Fruit fly (Drosophila melanogaster) whole organism, embryonic: ENCODE results near the gene Mondo.

ENCODE experiments used
- Abd-B ChIP-seq: fragments of 200-800 bp; sonication (Bioruptor generic); optimal IDR thresholded peaks from 2 replicates; lab custom pipeline; 2018; ENCODE audit warnings: missing biosample characterization, mild to moderate bottlenecking, missing genetic modification characterization, moderate library complexity
- Bdp1 ChIP-seq: fragments of 200-800 bp; sonication (Bioruptor generic); optimal IDR thresholded peaks from 3 replicates; lab custom pipeline; 2016; ENCODE audit warnings: missing biosample characterization, missing genetic modification characterization
- CG10654 ChIP-seq: fragments of 200-800 bp; sonication (Bioruptor generic); optimal IDR thresholded peaks from 2 replicates; lab custom pipeline; 2016; ENCODE audit warnings: missing biosample characterization, missing genetic modification characterization
- CG11398 ChIP-seq: fragments of 200-800 bp; sonication (Bioruptor generic); optimal IDR thresholded peaks from 2 replicates; lab custom pipeline; 2016; ENCODE audit warnings: missing biosample characterization, missing genetic modification characterization
- CG11456 ChIP-seq: fragments of 200-800 bp; sonication (Bioruptor generic); IDR thresholded peaks from 3 replicates; pipeline ENCODE4 v1.3.6; 2022; ENCODE audit warnings: missing biosample characterization, missing genetic modification characterization
- CG12104 ChIP-seq: fragments of 200-800 bp; sonication (Bioruptor generic); optimal IDR thresholded peaks from 3 replicates; lab custom pipeline; 2016; ENCODE audit warnings: missing biosample characterization, missing genetic modification characterization
- CG13123 ChIP-seq: fragments of 200-800 bp; sonication (Bioruptor generic); optimal IDR thresholded peaks from 2 replicates; lab custom pipeline; 2016; ENCODE audit warnings: missing biosample characterization, missing genetic modification characterization
- CG14860 ChIP-seq: fragments of 200-800 bp; sonication (Bioruptor generic); IDR thresholded peaks from 3 replicates; pipeline ENCODE4 v1.3.6; 2022; ENCODE audit warnings: missing biosample characterization, missing genetic modification characterization; ENCODE audit not compliant: partially characterized antibody
- CG15514 ChIP-seq: fragments of 200-800 bp; sonication (Bioruptor generic); optimal IDR thresholded peaks from 3 replicates; lab custom pipeline; 2017; ENCODE audit warnings: missing biosample characterization, missing genetic modification characterization, mild to moderate bottlenecking, moderate library complexity, missing genetic modification reagents
- CG2116 ChIP-seq: fragments of 200-800 bp; sonication (Bioruptor generic); optimal IDR thresholded peaks from 3 replicates; lab custom pipeline; 2018; ENCODE audit warnings: missing biosample characterization, mild to moderate bottlenecking, missing genetic modification characterization
- CG2202 ChIP-seq: fragments of 200-800 bp; sonication (Bioruptor generic); optimal IDR thresholded peaks from 2 replicates; lab custom pipeline; 2018; ENCODE audit warnings: missing biosample characterization, mild to moderate bottlenecking, missing genetic modification characterization
- CG30403 ChIP-seq: fragments of 200-800 bp; sonication (Bioruptor generic); optimal IDR thresholded peaks from 3 replicates; lab custom pipeline; 2016; ENCODE audit warnings: missing biosample characterization, missing genetic modification characterization
- CG4282 ChIP-seq: fragments of 200-800 bp; sonication (Bioruptor generic); optimal IDR thresholded peaks from 2 replicates; lab custom pipeline; 2016; ENCODE audit warnings: missing biosample characterization, missing genetic modification characterization
- CG4617 ChIP-seq: fragments of 200-800 bp; sonication (Bioruptor generic); optimal IDR thresholded peaks from 3 replicates; lab custom pipeline; 2016; ENCODE audit warnings: missing biosample characterization, missing genetic modification characterization, borderline replicate concordance
- CG6254 ChIP-seq: fragments of 200-800 bp; sonication (Bioruptor generic); optimal IDR thresholded peaks from 3 replicates; lab custom pipeline; 2017; ENCODE audit warnings: mild to moderate bottlenecking, missing biosample characterization, missing genetic modification reagents, missing genetic modification characterization
- CG7372 ChIP-seq: fragments of 200-800 bp; sonication (Bioruptor generic); IDR thresholded peaks from 2 replicates; pipeline ENCODE4 v1.3.6; 2022; ENCODE audit warnings: missing biosample characterization, missing genetic modification characterization
- CG7745 ChIP-seq: fragments of 200-800 bp; sonication (Bioruptor generic); optimal IDR thresholded peaks from 2 replicates; lab custom pipeline; 2018; ENCODE audit warnings: missing biosample characterization, mild to moderate bottlenecking, missing genetic modification characterization, moderate library complexity
- CG8478 ChIP-seq: fragments of >200 bp; optimal IDR thresholded peaks from 2 replicates; lab custom pipeline; 2018
- CG8765 ChIP-seq: fragments of 200-800 bp; sonication (Bioruptor generic); IDR thresholded peaks from 2 replicates; pipeline ENCODE4 v1.3.6; 2022; ENCODE audit warnings: missing biosample characterization, missing genetic modification characterization
- CG9932 ChIP-seq: fragments of 200-800 bp; sonication (Bioruptor generic); IDR thresholded peaks from 2 replicates; pipeline ENCODE4 v1.3.6; 2022; ENCODE audit warnings: missing biosample characterization, missing genetic modification characterization
- Dad ChIP-seq: fragments of 200-800 bp; sonication (Bioruptor generic); optimal IDR thresholded peaks from 3 replicates; lab custom pipeline; 2016; ENCODE audit warnings: missing biosample characterization, missing genetic modification characterization
- Dref ChIP-seq: fragments of 200-800 bp; sonication (Bioruptor generic); IDR thresholded peaks from 2 replicates; pipeline ENCODE4 v1.3.6; 2022; ENCODE audit warnings: missing biosample characterization, missing genetic modification characterization
- HmgZ ChIP-seq: fragments of 200-800 bp; sonication (Bioruptor generic); optimal IDR thresholded peaks from 2 replicates; lab custom pipeline; 2018; ENCODE audit warnings: missing biosample characterization, mild to moderate bottlenecking, missing genetic modification characterization
- Jarid2 ChIP-seq: fragments of 200-800 bp; sonication (Bioruptor generic); optimal IDR thresholded peaks from 3 replicates; lab custom pipeline; 2017; ENCODE audit warnings: mild to moderate bottlenecking, missing biosample characterization, missing genetic modification reagents, missing genetic modification characterization
- Lhr ChIP-seq: fragments of 200-800 bp; sonication (Bioruptor generic); optimal IDR thresholded peaks from 3 replicates; lab custom pipeline; 2017; ENCODE audit warnings: mild to moderate bottlenecking, missing biosample characterization, missing genetic modification reagents, missing genetic modification characterization
- Lim3 ChIP-seq: fragments of 200-800 bp; sonication (Bioruptor generic); IDR thresholded peaks from 2 replicates; pipeline ENCODE4 v1.3.6; 2022; ENCODE audit warnings: missing biosample characterization, missing genetic modification characterization
- MTF-1 ChIP-seq: fragments of 200-800 bp; sonication (Bioruptor generic); optimal IDR thresholded peaks from 2 replicates; lab custom pipeline; 2018; ENCODE audit warnings: missing biosample characterization, mild to moderate bottlenecking, missing genetic modification characterization, borderline replicate concordance
- Opbp ChIP-seq: fragments of 200-800 bp; sonication (Bioruptor generic); IDR thresholded peaks from 3 replicates; pipeline ENCODE4 v1.3.6; 2022; ENCODE audit warnings: missing biosample characterization, missing genetic modification characterization; ENCODE audit not compliant: partially characterized antibody
- Ravus ChIP-seq: fragments of 200-800 bp; sonication (Bioruptor generic); IDR thresholded peaks from 2 replicates; pipeline ENCODE4 v1.3.6; 2022; ENCODE audit warnings: missing biosample characterization, missing genetic modification characterization
- Scr ChIP-seq: fragments of 200-800 bp; sonication (Bioruptor generic); IDR thresholded peaks from 2 replicates; pipeline ENCODE4 v1.3.6; 2022; ENCODE audit warnings: missing biosample characterization, missing genetic modification characterization; ENCODE audit not compliant: partially characterized antibody
- Side ChIP-seq: fragments of 200-800 bp; sonication (Bioruptor generic); optimal IDR thresholded peaks from 2 replicates; lab custom pipeline; 2016; ENCODE audit warnings: missing biosample characterization, missing genetic modification characterization
- Sin3A ChIP-seq: fragments of >200 bp; optimal IDR thresholded peaks from 2 replicates; lab custom pipeline; 2018
- Ssrp ChIP-seq: fragments of 200-800 bp; sonication (Bioruptor generic); optimal IDR thresholded peaks from 2 replicates; lab custom pipeline; 2018; ENCODE audit warnings: missing biosample characterization, mild to moderate bottlenecking, missing genetic modification characterization, moderate library complexity
- ato ChIP-seq: fragments of 200-800 bp; sonication (Bioruptor generic); IDR thresholded peaks from 2 replicates; pipeline ENCODE4 v1.3.6; 2022; ENCODE audit warnings: missing biosample characterization, missing genetic modification characterization; ENCODE audit not compliant: partially characterized antibody
- dan ChIP-seq: fragments of 200-800 bp; sonication (Bioruptor generic); IDR thresholded peaks from 2 replicates; pipeline ENCODE4 v1.3.6; 2022; ENCODE audit warnings: missing biosample characterization, missing genetic modification characterization
- dimm ChIP-seq: fragments of 200-800 bp; sonication (Bioruptor generic); IDR thresholded peaks from 2 replicates; pipeline ENCODE4 v1.3.6; 2022; ENCODE audit warnings: missing biosample characterization, missing genetic modification characterization
- dmrt99B ChIP-seq: fragments of 200-800 bp; sonication (Bioruptor generic); optimal IDR thresholded peaks from 2 replicates; lab custom pipeline; 2018; ENCODE audit warnings: missing biosample characterization, mild to moderate bottlenecking, missing genetic modification characterization, moderate library complexity
- ftz-f1 ChIP-seq: fragments of 200-800 bp; sonication (Bioruptor generic); optimal IDR thresholded peaks from 2 replicates; lab custom pipeline; 2016; ENCODE audit warnings: missing biosample characterization, missing genetic modification characterization
- inv ChIP-seq: fragments of 200-800 bp; sonication (Bioruptor generic); IDR thresholded peaks from 2 replicates; pipeline ENCODE4 v1.3.6; 2022; ENCODE audit warnings: missing biosample characterization, missing genetic modification characterization; ENCODE audit not compliant: partially characterized antibody
- kay ChIP-seq: fragments of 200-800 bp; sonication (Bioruptor generic); optimal IDR thresholded peaks from 2 replicates; lab custom pipeline; 2016; ENCODE audit warnings: missing biosample characterization, missing genetic modification characterization
- mld ChIP-seq: fragments of 200-800 bp; sonication (Bioruptor generic); IDR thresholded peaks from 3 replicates; pipeline ENCODE4 v1.3.6; 2022; ENCODE audit warnings: missing biosample characterization, missing genetic modification characterization; ENCODE audit not compliant: partially characterized antibody
- p53 ChIP-seq: fragments of 200-800 bp; sonication (Bioruptor generic); optimal IDR thresholded peaks from 2 replicates; lab custom pipeline; 2016; ENCODE audit warnings: missing biosample characterization, missing genetic modification characterization
- pan ChIP-seq, 4 experiments: fragments of >200 bp in 3 of 4; fragments of 200-800 bp in 1 of 4; sonication (Bioruptor generic) in 1 of 4; optimal IDR thresholded peaks in 3 of 4; IDR thresholded peaks in 1 of 4; 2 replicates each; pipeline versions ENCODE4 v1.3.6 to Lab custom; 2017 to 2022; ENCODE audit warnings: missing biosample characterization in 2 of 4, missing genetic modification characterization in 2 of 4, mixed read lengths in 1 of 4
- pnt ChIP-seq: fragments of 200-800 bp; sonication (Bioruptor generic); optimal IDR thresholded peaks from 3 replicates; lab custom pipeline; 2016; ENCODE audit warnings: missing biosample characterization, missing genetic modification characterization
- pum ChIP-seq: fragments of 200-800 bp; sonication (Bioruptor generic); optimal IDR thresholded peaks from 2 replicates; lab custom pipeline; 2016; ENCODE audit warnings: missing biosample characterization, missing genetic modification characterization
- pzg ChIP-seq: fragments of 200-800 bp; sonication (Bioruptor generic); optimal IDR thresholded peaks from 3 replicates; lab custom pipeline; 2018; ENCODE audit warnings: missing biosample characterization, mild to moderate bottlenecking, missing genetic modification characterization, moderate library complexity
- repo ChIP-seq: fragments of 200-800 bp; sonication (Bioruptor generic); optimal IDR thresholded peaks from 2 replicates; lab custom pipeline; 2016; ENCODE audit warnings: missing biosample characterization, missing genetic modification characterization
- so ChIP-seq: fragments of 200-800 bp; sonication (Bioruptor generic); IDR thresholded peaks from 3 replicates; pipeline ENCODE4 v1.3.6; 2022; ENCODE audit warnings: missing biosample characterization, missing genetic modification characterization
- sqz ChIP-seq: fragments of 200-800 bp; sonication (Bioruptor generic); optimal IDR thresholded peaks from 3 replicates; lab custom pipeline; 2018; ENCODE audit warnings: missing biosample characterization, mild to moderate bottlenecking, missing genetic modification characterization
- zf30C ChIP-seq: fragments of 200-800 bp; sonication (Bioruptor generic); optimal IDR thresholded peaks from 3 replicates; lab custom pipeline; 2018; ENCODE audit warnings: missing biosample characterization, mild to moderate bottlenecking, missing genetic modification characterization

The Mondo gene

DNA sequence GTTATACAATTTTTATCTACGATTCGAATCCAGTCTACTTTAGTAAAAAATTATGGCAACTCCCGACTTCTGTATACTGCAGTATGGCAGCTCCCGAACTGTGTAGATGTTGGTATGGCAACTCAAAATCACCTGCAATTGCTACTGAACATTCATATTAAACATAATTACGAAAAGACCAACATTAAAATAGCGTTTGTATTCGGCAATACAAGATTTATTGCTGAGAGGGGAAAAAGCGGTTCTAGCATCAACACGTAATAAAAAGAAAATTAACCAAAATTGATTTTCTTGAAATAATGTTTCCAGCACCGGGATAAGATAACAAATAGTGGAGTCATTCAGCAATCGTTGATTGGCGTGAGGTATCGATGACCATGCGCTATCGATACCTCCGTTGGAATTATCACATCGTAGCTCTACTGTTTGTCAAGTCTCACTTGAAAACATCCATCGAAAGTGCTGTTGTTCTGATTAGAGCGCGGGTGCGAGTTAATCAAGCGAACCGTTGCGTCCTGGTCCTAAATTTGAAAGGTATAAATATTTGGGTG, 34.4 kb upstream of the Mondo start, which contains the start of gene Tsp39D (continued):
- peak; percentile 24 for TF ChIP-seq kay (GFP tag; lab: Kevin White, UChicago)
- TF ChIP-seq Lhr (GFP tag; lab: Kevin White, UChicago) = peak; percentile 72
- TF ChIP-seq CG7372 (GFP tag; lab: Robert Waterston, UW) = no peak
- TF ChIP-seq CG13123 = no peak
- TF ChIP-seq CG6254 (GFP tag; lab: Kevin White, UChicago) = no peak
- TF ChIP-seq sqz = no peak
- TF ChIP-seq p53 (GFP tag; lab: Kevin White, UChicago) = no peak
- TF ChIP-seq Dref (GFP tag; lab: Robert Waterston, UW) = peak; percentile 89
- TF ChIP-seq dan = no peak
- TF ChIP-seq pum = no peak
- TF ChIP-seq HmgZ = peak; percentile 26
- no peak for TF ChIP-seq dimm
- no peak for TF ChIP-seq CG30403 (GFP tag; lab: Kevin White, UChicago)
- peak; percentile 89; the same call in 2 of the 3 replicates for TF ChIP-seq mld (GFP tag; lab: Robert Waterston, UW)
- no peak for TF ChIP-seq zf30C (GFP tag; lab: Kevin White, UChicago)
- TF ChIP-seq Lim3 = no peak
- peak; percentile 87 for TF ChIP-seq inv (GFP tag; lab: Robert Waterston, UW)
- TF ChIP-seq CG8478 (lab: Kevin White, UChicago) = no peak
- TF ChIP-seq Scr (GFP tag; lab: Robert Waterston, UW) = peak; percentile 96
- no peak for TF ChIP-seq pnt
- no peak for TF ChIP-seq Bdp1 (GFP tag; lab: Kevin White, UChicago)
- TF ChIP-seq CG9932 (GFP tag; lab: Robert Waterston, UW) = no peak
- TF ChIP-seq dmrt99B (tag; lab: Kevin White, UChicago) = no peak
- no peak for TF ChIP-seq CG10654 (GFP tag; lab: Kevin White, UChicago)
- TF ChIP-seq so (GFP tag; lab: Robert Waterston, UW) = no peak
- TF ChIP-seq Dad = peak; percentile 23
- TF ChIP-seq CG11398 (GFP tag; lab: Kevin White, UChicago) = no peak
- no peak for TF ChIP-seq MTF-1
- no peak for TF ChIP-seq repo (GFP tag; lab: Kevin White, UChicago)
- TF ChIP-seq CG4282 (GFP tag; lab: Kevin White, UChicago) = no peak
- peak; percentile 33 for TF ChIP-seq Jarid2 (GFP tag; lab: Kevin White, UChicago)
- TF ChIP-seq pan (optimal IDR thresholded peaks at IDR 0.05; lab: Kevin White, UChicago) = no peak
- TF ChIP-seq pan (GFP tag; optimal IDR thresholded peaks at IDR 0.05 in 1 of 2, IDR thresholded peaks at IDR 0.05 in 1 of 2) = no peak
- peak; percentile 87 for TF ChIP-seq CG14860 (GFP tag; lab: Robert Waterston, UW)
- TF ChIP-seq Ravus (GFP tag; lab: Robert Waterston, UW) = no peak
- TF ChIP-seq Sin3A (lab: Kevin White, UChicago) = peak; percentile 77
- TF ChIP-seq Side (GFP tag; lab: Kevin White, UChicago) = peak; percentile 19
- peak; percentile 93 for TF ChIP-seq ato
- peak; percentile 67 for TF ChIP-seq pzg (GFP tag; lab: Kevin White, UChicago)
- peak; percentile 27 for TF ChIP-seq CG15514 (GFP tag; lab: Kevin White, UChicago)
- TF ChIP-seq CG7745 = no peak
- TF ChIP-seq Ssrp (tag; lab: Kevin White, UChicago) = no peak
- peak; percentile 27 for TF ChIP-seq CG4617
- peak; percentile 82 for TF ChIP-seq CG2116 (GFP tag; lab: Kevin White, UChicago)
- TF ChIP-seq Opbp = peak; percentile 90
- peak; percentile 20 for TF ChIP-seq Abd-B (GFP tag; lab: Kevin White, UChicago)
- TF ChIP-seq CG2202 (tag; lab: Kevin White, UChicago) = no peak
- TF ChIP-seq CG11456 (GFP tag; lab: Robert Waterston, UW) = no peak
- no peak for TF ChIP-seq CG8765 (GFP tag; lab: Robert Waterston, UW)
- TF ChIP-seq ftz-f1 (GFP tag; lab: Kevin White, UChicago) = no peak
- TF ChIP-seq CG12104 (GFP tag; lab: Kevin White, UChicago) = no peak
